Worm (Caenorhabditis elegans) whole organism, L4 larva: ENCODE measurements around the gene C18H2.5.
A peak's percentile ranks its signal among the peaks of the same experiment; 100 is the strongest.

Source experiments
- F44E2.7 ChIP-seq: fragments of 200-800 bp; sonication (Bioruptor generic); IDR thresholded peaks from 2 replicates; pipeline ENCODE4 v2.1.2; 2022; ENCODE audit warnings: missing genetic modification characterization, missing compliant biosample characterization
- R02D3.7 ChIP-seq: fragments of 150-350 bp; sonication (generic microtip); optimal IDR thresholded peaks from 3 replicates; lab custom pipeline; 2014; ENCODE audit warnings: missing biosample characterization, missing genetic modification characterization
- Y5F2A.4 ChIP-seq: fragments of 200-800 bp; sonication (Bioruptor generic); optimal IDR thresholded peaks from 2 replicates; lab custom pipeline; 2018; ENCODE audit warnings: mild to moderate bottlenecking, missing genetic modification characterization, missing compliant biosample characterization
- aha-1 ChIP-seq: fragments of 150-350 bp; peaks from one replicate; lab custom pipeline; 2014; ENCODE audit warnings: missing biosample characterization, missing genetic modification characterization
- aly-2 ChIP-seq: sonication (generic microtip); optimal IDR thresholded peaks from 2 replicates; lab custom pipeline; 2018; ENCODE audit warnings: missing biosample characterization, missing genetic modification characterization
- ceh-28 ChIP-seq: fragments of 150-350 bp; optimal IDR thresholded peaks from 2 replicates; lab custom pipeline; 2014; ENCODE audit warnings: missing biosample characterization, missing genetic modification reagents, missing genetic modification characterization
- ceh-32 ChIP-seq: sonication (generic microtip); optimal IDR thresholded peaks from 2 replicates; lab custom pipeline; 2016; ENCODE audit warnings: mild to moderate bottlenecking, missing genetic modification characterization, missing compliant biosample characterization; ENCODE audit not compliant: poor library complexity
- ceh-44 ChIP-seq: fragments of 200-800 bp; sonication (Bioruptor generic); IDR thresholded peaks from 2 replicates; pipeline ENCODE4 v1.3.6; 2022; ENCODE audit warnings: missing genetic modification reagents, missing genetic modification characterization, missing compliant biosample characterization
- ceh-82 ChIP-seq: sonication (generic microtip); optimal IDR thresholded peaks from 2 replicates; lab custom pipeline; 2017; ENCODE audit warnings: missing biosample characterization, missing genetic modification characterization
- daf-16 ChIP-seq, 3 experiments: sonication (generic microtip); optimal IDR thresholded peaks; 2 replicates each; lab custom pipeline; 2016 to 2017; ENCODE audit warnings: missing genetic modification characterization in 3 of 3, missing genetic modification reagents in 3 of 3, mild to moderate bottlenecking in 2 of 3, missing compliant biosample characterization in 2 of 3, missing biosample characterization in 1 of 3, moderate library complexity in 1 of 3
- daf-19 ChIP-seq: fragments of 200-800 bp; sonication (Bioruptor generic); conservative IDR thresholded peaks from 2 replicates; pipeline ENCODE4 v1.3.6; 2022; ENCODE audit warnings: missing genetic modification characterization, missing compliant biosample characterization
- dpl-1 ChIP-seq: fragments of 150-350 bp; optimal IDR thresholded peaks from 2 replicates; lab custom pipeline; 2014; ENCODE audit warnings: missing biosample characterization, missing genetic modification reagents, missing genetic modification characterization
- duxl-1 ChIP-seq: sonication (generic microtip); optimal IDR thresholded peaks from 2 replicates; lab custom pipeline; 2016; ENCODE audit warnings: mild to moderate bottlenecking, missing genetic modification characterization, moderate library complexity, missing compliant biosample characterization; ENCODE audit not compliant: poor library complexity
- dve-1 ChIP-seq: sonication (generic microtip); optimal IDR thresholded peaks from 2 replicates; lab custom pipeline; 2017; ENCODE audit warnings: antibody characterized with exemption, mild to moderate bottlenecking, missing genetic modification characterization, missing compliant biosample characterization; ENCODE audit not compliant: insufficient read depth
- egl-43 ChIP-seq: fragments of 200-800 bp; sonication (Bioruptor generic); IDR thresholded peaks from 2 replicates; pipeline ENCODE4 v1.3.6; 2022; ENCODE audit warnings: missing genetic modification reagents, missing genetic modification characterization, missing compliant biosample characterization
- fkh-10 ChIP-seq: fragments of 150-350 bp; optimal IDR thresholded peaks from 2 replicates; lab custom pipeline; 2014; ENCODE audit warnings: missing biosample characterization, missing genetic modification reagents, missing genetic modification characterization
- fos-1 ChIP-seq: fragments of 150-350 bp; optimal IDR thresholded peaks from 2 replicates; lab custom pipeline; 2014; ENCODE audit warnings: missing biosample characterization, missing genetic modification characterization
- gei-8 ChIP-seq: fragments of 200-800 bp; sonication (Bioruptor generic); optimal IDR thresholded peaks from 2 replicates; lab custom pipeline; 2018; ENCODE audit warnings: mild to moderate bottlenecking, missing genetic modification characterization, missing compliant biosample characterization
- hlh-11 ChIP-seq: fragments of 200-800 bp; sonication (Bioruptor generic); optimal IDR thresholded peaks from 2 replicates; lab custom pipeline; 2018; ENCODE audit warnings: mild to moderate bottlenecking, missing genetic modification characterization, missing compliant biosample characterization
- hlh-30 ChIP-seq: sonication (generic microtip); optimal IDR thresholded peaks from 2 replicates; lab custom pipeline; 2017; ENCODE audit warnings: antibody characterized with exemption, mild to moderate bottlenecking, missing genetic modification characterization, missing compliant biosample characterization; ENCODE audit not compliant: insufficient read depth
- jun-1 ChIP-seq: fragments of 150-350 bp; optimal IDR thresholded peaks from 2 replicates; lab custom pipeline; 2014; ENCODE audit warnings: missing biosample characterization, missing genetic modification reagents, missing genetic modification characterization
- lin-1 ChIP-seq: fragments of 200-800 bp; sonication (Bioruptor generic); IDR thresholded peaks from 2 replicates; pipeline ENCODE4 v1.3.6; 2022; ENCODE audit warnings: missing genetic modification reagents, missing genetic modification characterization, missing compliant biosample characterization
- lin-39 ChIP-seq: fragments of 150-350 bp; optimal IDR thresholded peaks from 2 replicates; lab custom pipeline; 2014; ENCODE audit warnings: missing biosample characterization, missing genetic modification reagents, missing genetic modification characterization
- lsy-2 ChIP-seq, 2 experiments: fragments of 150-350 bp in 1 of 2; sonication (generic microtip) in 1 of 2; optimal IDR thresholded peaks; 2 replicates each; lab custom pipeline; 2014 to 2017; ENCODE audit warnings: missing biosample characterization in 2 of 2, missing genetic modification characterization in 2 of 2
- mdl-1 ChIP-seq, 2 experiments: fragments of 150-350 bp in 1 of 2; sonication (generic microtip) in 1 of 2; optimal IDR thresholded peaks; 2 replicates each; lab custom pipeline; 2014 to 2017; ENCODE audit warnings: missing biosample characterization in 2 of 2, missing genetic modification characterization in 2 of 2
- mdt-29 ChIP-seq: fragments of 200-800 bp; sonication (Bioruptor generic); IDR thresholded peaks from 2 replicates; pipeline ENCODE4 v1.3.6; 2022; ENCODE audit warnings: missing genetic modification reagents, missing genetic modification characterization, missing compliant biosample characterization
- mep-1 ChIP-seq: fragments of 150-350 bp; sonication (generic microtip); optimal IDR thresholded peaks from 3 replicates; lab custom pipeline; 2014; ENCODE audit warnings: missing biosample characterization, missing genetic modification characterization
- nhr-102 ChIP-seq: sonication (generic microtip); optimal IDR thresholded peaks from 2 replicates; lab custom pipeline; 2016; ENCODE audit warnings: mild to moderate bottlenecking, missing genetic modification characterization, moderate library complexity, missing compliant biosample characterization
- nhr-28 ChIP-seq: fragments of 150-350 bp; optimal IDR thresholded peaks from 2 replicates; lab custom pipeline; 2014; ENCODE audit warnings: missing biosample characterization, missing genetic modification characterization
- nhr-48 ChIP-seq: sonication (generic microtip); optimal IDR thresholded peaks from 2 replicates; lab custom pipeline; 2016; ENCODE audit warnings: mild to moderate bottlenecking, missing genetic modification characterization, missing compliant biosample characterization
- php-3 ChIP-seq: fragments of 200-800 bp; sonication (Bioruptor generic); IDR thresholded peaks from 2 replicates; pipeline ENCODE4 v1.3.6; 2022; ENCODE audit warnings: missing genetic modification reagents, missing genetic modification characterization, missing compliant biosample characterization
- pqm-1 ChIP-seq: sonication (generic microtip); optimal IDR thresholded peaks from 2 replicates; lab custom pipeline; 2017; ENCODE audit warnings: missing biosample characterization, missing genetic modification characterization
- saeg-2 ChIP-seq: fragments of 200-800 bp; sonication (Bioruptor generic); IDR thresholded peaks from 2 replicates; pipeline ENCODE4 v1.3.6; 2022; ENCODE audit warnings: missing genetic modification reagents, missing genetic modification characterization, missing compliant biosample characterization
- set-16 ChIP-seq: fragments of 200-800 bp; sonication (Bioruptor generic); IDR thresholded peaks from 2 replicates; pipeline ENCODE4 v1.3.6; 2022; ENCODE audit warnings: missing genetic modification reagents, missing genetic modification characterization, missing compliant biosample characterization
- tra-1 ChIP-seq: fragments of 200-800 bp; sonication (Bioruptor generic); IDR thresholded peaks from 2 replicates; pipeline ENCODE4 v1.3.6; 2022; ENCODE audit warnings: missing genetic modification reagents, missing genetic modification characterization, missing compliant biosample characterization
- unc-130 ChIP-seq: sonication (generic microtip); optimal IDR thresholded peaks from 2 replicates; lab custom pipeline; 2016; ENCODE audit warnings: missing genetic modification reagents, missing genetic modification characterization, missing compliant biosample characterization
- unc-39 ChIP-seq: sonication (generic microtip); optimal IDR thresholded peaks from 2 replicates; lab custom pipeline; 2017; ENCODE audit warnings: missing biosample characterization, missing genetic modification characterization
- unc-62 ChIP-seq, 3 experiments: fragments of 150-350 bp in 1 of 3; sonication (generic microtip); optimal IDR thresholded peaks in 2 of 3; peaks in 1 of 3; 1 replicate in 1 of 3; 2 replicates in 2 of 3; lab custom pipeline; 2014 to 2017; ENCODE audit warnings: missing biosample characterization in 3 of 3, missing genetic modification characterization in 3 of 3, missing genetic modification reagents in 3 of 3, missing genotype in 1 of 3
- zip-11 ChIP-seq: fragments of 200-800 bp; sonication (Bioruptor generic); IDR thresholded peaks from 2 replicates; pipeline ENCODE4 v1.3.6; 2022; ENCODE audit warnings: missing genetic modification characterization, missing compliant biosample characterization
- zip-2 ChIP-seq: fragments of 150-350 bp; optimal IDR thresholded peaks from 2 replicates; lab custom pipeline; 2014; ENCODE audit warnings: missing biosample characterization, missing genetic modification characterization

C18H2.5 gene

ce11 chrIII:7655932-7656331 is 38.2 kb downstream of the C18H2.5 start, which contains the start of gene baz-2:
Gene baz-2, minus strand, starts transcription at chrIII:7656032.
- TF ChIP-seq gei-8 (GFP tag; lab: Kevin White, UChicago) (no peak), F44E2.7 (GFP tag; lab: Robert Waterston, UW) (no peak), unc-39 (tag; lab: Kevin White, UChicago) (no peak), ceh-32 (tag; lab: Kevin White, UChicago) (no peak), fkh-10 (GFP tag; lab: Kevin White, UChicago) (no peak), ceh-28 (tag; lab: Kevin White, UChicago) (no peak), lsy-2 (tag; optimal IDR thresholded peaks at IDR 0.05; lab: Kevin White, UChicago) (no peak), daf-19 (GFP tag; lab: Robert Waterston, UW) (no peak), jun-1 (tag; lab: Kevin White, UChicago) (no peak), zip-11 (GFP tag; lab: Robert Waterston, UW) (no peak), nhr-28 (tag; lab: Kevin White, UChicago) (no peak), R02D3.7 (tag; lab: Kevin White, UChicago) (no peak), fos-1 (tag; lab: Kevin White, UChicago) (no peak)

ce11 chrIII:7655498-7655897 is 38.7 kb downstream of the C18H2.5 start:
- TF ChIP-seq aha-1 (peak; percentile 90), egl-43 (GFP tag; lab: Robert Waterston, UW) (peak; percentile 54; the same call in 1 of the 2 replicates), set-16 (peak; percentile 55; the same call in 1 of the 2 replicates), ceh-82 (tag; lab: Kevin White, UChicago) (no peak)

- TF ChIP-seq unc-62 (GFP tag; optimal IDR thresholded peaks at IDR 0.05 in 1 of 2; lab: Kevin White, UChicago) (peak in 1 of 2 experiments; percentile 31), unc-62 (tag; optimal IDR thresholded peaks at IDR 0.05; lab: Kevin White, UChicago) (no peak), set-16 (peak; percentile 83), egl-43 (GFP tag; lab: Robert Waterston, UW) (0 out of 2 replicates have a peak, but pooled peaks have one; percentile 40), unc-130 (GFP tag; lab: Kevin White, UChicago) (no peak), duxl-1 (tag; lab: Kevin White, UChicago) (no peak)
Observed at ce11 chrIII:7648841-7649240, 45.3 kb downstream of the C18H2.5 start.

ce11 chrIII:7645075-7645474 is 49.1 kb downstream of the C18H2.5 start:
- no peak for TF ChIP-seq aly-2 (tag; lab: Kevin White, UChicago)
- TF ChIP-seq unc-62 (GFP tag; optimal IDR thresholded peaks at IDR 0.05 in 1 of 2; lab: Kevin White, UChicago) = peak in 1 of 2 experiments; percentile 96
- no peak for TF ChIP-seq unc-62 (tag; optimal IDR thresholded peaks at IDR 0.05; lab: Kevin White, UChicago)
- TF ChIP-seq hlh-30 (tag; lab: Kevin White, UChicago) = peak; percentile 9
- peak; percentile 10 for TF ChIP-seq nhr-28 (tag; lab: Kevin White, UChicago)

ce11 chrIII:7643902-7644641 is 50.1 kb downstream of the C18H2.5 start:
- TF ChIP-seq saeg-2 (GFP tag; lab: Robert Waterston, UW) (no peak), nhr-28 (tag; lab: Kevin White, UChicago) (peak; percentile 72), gei-8 (GFP tag; lab: Kevin White, UChicago) (no peak), dpl-1 (GFP tag; lab: Kevin White, UChicago) (peak; percentile 28), hlh-11 (tag; lab: Kevin White, UChicago) (peak; percentile 92), ceh-44 (no peak), tra-1 (GFP tag; lab: Robert Waterston, UW) (peak; percentile 86), Y5F2A.4 (GFP tag; lab: Kevin White, UChicago) (no peak), dve-1 (tag; lab: Kevin White, UChicago) (peak; percentile 86), lin-1 (GFP tag; lab: Robert Waterston, UW) (peak; percentile 74), php-3 (peak; percentile 96), nhr-102 (peak; percentile 83), nhr-48 (peak; percentile 65), mdl-1 (tag; optimal IDR thresholded peaks at IDR 0.05; lab: Kevin White, UChicago) (peak in 1 of 2 experiments; percentile 89), ceh-28 (tag; lab: Kevin White, UChicago) (no peak), aha-1 (peak; percentile 9), pqm-1 (peak; percentile 95), lin-39 (tag; lab: Kevin White, UChicago) (no peak), zip-2 (no peak), mep-1 (tag; lab: Kevin White, UChicago) (peak; percentile 68), daf-16 (GFP tag; optimal IDR thresholded peaks at IDR 0.05; lab: Kevin White, UChicago) (peak in 1 of 2 experiments; percentile 33), daf-16 (tag; optimal IDR thresholded peaks at IDR 0.05; lab: Kevin White, UChicago) (peak; percentile 89), mdt-29 (GFP tag; lab: Robert Waterston, UW) (no peak)
